Worm (Caenorhabditis elegans) whole organism, young adult: Measurements from ENCODE around the gene rps-14.
A peak's percentile ranks its signal among the peaks of the same experiment; 100 is the strongest.

Experiments
- B0035.1 ChIP-seq: sonication (generic microtip); optimal IDR thresholded peaks from 2 replicates; lab custom pipeline; 2016; ENCODE audit warnings: missing genetic modification characterization, mild to moderate bottlenecking, missing compliant biosample characterization, missing genotype, missing genetic modification reagents
- B0336.3 ChIP-seq: fragments of 200-800 bp; sonication (Bioruptor generic); IDR thresholded peaks from 2 replicates; pipeline ENCODE4 v1.3.6; 2022; ENCODE audit warnings: missing genetic modification characterization, missing compliant biosample characterization
- D2030.7 ChIP-seq: fragments of 200-800 bp; sonication (Bioruptor generic); IDR thresholded peaks from 2 replicates; pipeline ENCODE4 v1.3.6; 2022; ENCODE audit warnings: missing genetic modification reagents, missing genetic modification characterization, missing compliant biosample characterization
- F39B2.1 ChIP-seq: fragments of 200-800 bp; sonication (Bioruptor generic); IDR thresholded peaks from 2 replicates; pipeline ENCODE4 v1.3.6; 2022; ENCODE audit warnings: missing genetic modification reagents, missing genetic modification characterization, missing compliant biosample characterization
- F49E8.2 ChIP-seq: sonication (generic microtip); optimal IDR thresholded peaks from 3 replicates; lab custom pipeline; 2017; ENCODE audit warnings: missing genetic modification characterization, mild to moderate bottlenecking, missing compliant biosample characterization, antibody characterized with exemption, moderate library complexity; ENCODE audit not compliant: insufficient read depth
- F52B5.7 ChIP-seq: sonication (generic microtip); optimal IDR thresholded peaks from 2 replicates; lab custom pipeline; 2016; ENCODE audit warnings: mild to moderate bottlenecking, missing genetic modification characterization, missing compliant biosample characterization
- T07F8.4 ChIP-seq: sonication (generic microtip); optimal IDR thresholded peaks from 2 replicates; lab custom pipeline; 2016; ENCODE audit warnings: mild to moderate bottlenecking, missing genetic modification characterization, moderate library complexity, missing compliant biosample characterization
- Y79H2A.3 ChIP-seq: fragments of 200-800 bp; sonication (Bioruptor generic); conservative IDR thresholded peaks from 2 replicates; pipeline ENCODE4 v1.3.6; 2022; ENCODE audit warnings: missing genetic modification reagents, missing genetic modification characterization, missing compliant biosample characterization
- Y95B8A.8 ChIP-seq: fragments of 200-800 bp; sonication (Bioruptor generic); IDR thresholded peaks from 2 replicates; pipeline ENCODE4 v1.3.6; 2022; ENCODE audit warnings: missing genetic modification reagents, missing genetic modification characterization, missing compliant biosample characterization
- ZK185.1 ChIP-seq: sonication (generic microtip); optimal IDR thresholded peaks from 2 replicates; lab custom pipeline; 2016; ENCODE audit warnings: mild to moderate bottlenecking, missing genetic modification characterization, missing compliant biosample characterization; ENCODE audit not compliant: poor library complexity, severe bottlenecking
- athp-1 ChIP-seq: sonication (generic microtip); optimal IDR thresholded peaks from 2 replicates; lab custom pipeline; 2017; ENCODE audit warnings: mild to moderate bottlenecking, missing genetic modification characterization, missing compliant biosample characterization
- attf-5 ChIP-seq: fragments of 200-800 bp; sonication (Bioruptor generic); optimal IDR thresholded peaks from 2 replicates; lab custom pipeline; 2018; ENCODE audit warnings: mild to moderate bottlenecking, missing genetic modification characterization, missing compliant biosample characterization
- bed-2 ChIP-seq: fragments of 200-800 bp; sonication (Bioruptor generic); IDR thresholded peaks from 2 replicates; pipeline ENCODE4 v1.3.6; 2022; ENCODE audit warnings: missing genetic modification reagents, missing genetic modification characterization, missing compliant biosample characterization
- cebp-1 ChIP-seq, 2 experiments: fragments of 200-800 bp in 1 of 2; sonication (Bioruptor generic) in 1 of 2; sonication (generic microtip) in 1 of 2; IDR thresholded peaks in 1 of 2; optimal IDR thresholded peaks in 1 of 2; 2 replicates each; pipeline versions ENCODE4 v1.3.6 to Lab custom; 2017 to 2022; ENCODE audit warnings: missing compliant biosample characterization in 2 of 2, missing genetic modification characterization in 2 of 2, mild to moderate bottlenecking in 1 of 2, missing genetic modification reagents in 1 of 2, moderate library complexity in 1 of 2
- ceh-100 ChIP-seq: fragments of 200-800 bp; sonication (Bioruptor generic); IDR thresholded peaks from 2 replicates; pipeline ENCODE4 v1.3.6; 2022; ENCODE audit warnings: missing genetic modification reagents, missing genetic modification characterization, missing compliant biosample characterization
- ceh-91 ChIP-seq: fragments of 200-800 bp; sonication (Bioruptor generic); IDR thresholded peaks from 2 replicates; pipeline ENCODE4 v1.3.6; 2022; ENCODE audit warnings: missing genetic modification reagents, missing genetic modification characterization, missing compliant biosample characterization
- chd-7 ChIP-seq: sonication (generic microtip); optimal IDR thresholded peaks from 2 replicates; lab custom pipeline; 2016; ENCODE audit warnings: mild to moderate bottlenecking, missing genetic modification characterization, moderate library complexity, missing compliant biosample characterization
- dpff-1 ChIP-seq: sonication (generic microtip); optimal IDR thresholded peaks from 2 replicates; lab custom pipeline; 2017; ENCODE audit warnings: mild to moderate bottlenecking, missing genetic modification characterization, missing compliant biosample characterization
- egrh-3 ChIP-seq: fragments of 200-800 bp; sonication (Bioruptor generic); IDR thresholded peaks from 2 replicates; pipeline ENCODE4 v1.3.6; 2022; ENCODE audit warnings: missing genetic modification reagents, missing genetic modification characterization, missing compliant biosample characterization
- ekl-4 ChIP-seq: fragments of 200-800 bp; sonication (Bioruptor generic); IDR thresholded peaks from 2 replicates; pipeline ENCODE4 v1.3.6; 2022; ENCODE audit warnings: missing genetic modification reagents, missing genetic modification characterization, missing compliant biosample characterization
- fkh-3 ChIP-seq: sonication (generic microtip); optimal IDR thresholded peaks from 2 replicates; lab custom pipeline; 2016; ENCODE audit warnings: mild to moderate bottlenecking, missing genetic modification characterization, missing compliant biosample characterization
- gei-17 ChIP-seq: fragments of 200-800 bp; sonication (Bioruptor generic); optimal IDR thresholded peaks from 2 replicates; lab custom pipeline; 2018; ENCODE audit warnings: mild to moderate bottlenecking, missing genetic modification characterization, missing compliant biosample characterization
- him-1 ChIP-seq: sonication (generic microtip); optimal IDR thresholded peaks from 2 replicates; lab custom pipeline; 2016; ENCODE audit warnings: missing genotype, missing genetic modification reagents, missing genetic modification characterization, missing compliant biosample characterization
- hlh-26 ChIP-seq: fragments of 200-800 bp; sonication (Bioruptor generic); conservative IDR thresholded peaks from 2 replicates; pipeline ENCODE4 v1.3.6; 2022; ENCODE audit warnings: missing genetic modification reagents, missing genetic modification characterization, missing compliant biosample characterization
- hsf-1 ChIP-seq: fragments of 200-800 bp; sonication (Bioruptor generic); IDR thresholded peaks from 2 replicates; pipeline ENCODE4 v1.3.6; 2022; ENCODE audit warnings: missing genetic modification reagents, missing genetic modification characterization, missing compliant biosample characterization
- let-607 ChIP-seq, 2 experiments: fragments of 200-800 bp in 1 of 2; sonication (Bioruptor generic) in 1 of 2; sonication (generic microtip) in 1 of 2; optimal IDR thresholded peaks; 2 replicates each; lab custom pipeline; 2016 to 2018; ENCODE audit warnings: mild to moderate bottlenecking in 2 of 2, missing compliant biosample characterization in 2 of 2, missing genetic modification characterization in 2 of 2, moderate library complexity in 2 of 2, missing genotype in 1 of 2
- lir-1 ChIP-seq: fragments of 200-800 bp; sonication (Bioruptor generic); conservative IDR thresholded peaks from 2 replicates; pipeline ENCODE4 v1.3.6; 2022; ENCODE audit warnings: missing genetic modification reagents, missing genetic modification characterization, missing compliant biosample characterization
- madf-10 ChIP-seq: sonication (generic microtip); optimal IDR thresholded peaks from 2 replicates; lab custom pipeline; 2016; ENCODE audit warnings: mild to moderate bottlenecking, missing genetic modification characterization, missing compliant biosample characterization
- madf-3 ChIP-seq: fragments of 200-800 bp; sonication (Bioruptor generic); IDR thresholded peaks from 2 replicates; pipeline ENCODE4 v1.3.6; 2022; ENCODE audit warnings: missing genetic modification reagents, missing genetic modification characterization, missing compliant biosample characterization
- mcd-1 ChIP-seq: fragments of 200-800 bp; sonication (Bioruptor generic); IDR thresholded peaks from 2 replicates; pipeline ENCODE4 v1.3.6; 2022; ENCODE audit warnings: missing genetic modification reagents, missing genetic modification characterization, missing compliant biosample characterization
- mxl-1 ChIP-seq: sonication (generic microtip); optimal IDR thresholded peaks from 2 replicates; lab custom pipeline; 2016; ENCODE audit warnings: missing genetic modification characterization, missing compliant biosample characterization
- nfya-1 ChIP-seq: sonication (generic microtip); optimal IDR thresholded peaks from 2 replicates; lab custom pipeline; 2017; ENCODE audit warnings: antibody characterized with exemption, missing compliant biosample characterization, missing genetic modification characterization, borderline replicate concordance; ENCODE audit not compliant: insufficient read depth
- nfyb-1 ChIP-seq: fragments of 200-800 bp; sonication (Bioruptor generic); IDR thresholded peaks from 2 replicates; pipeline ENCODE4 v1.3.6; 2022; ENCODE audit warnings: missing genetic modification reagents, missing genetic modification characterization, missing compliant biosample characterization
- nhr-120 ChIP-seq: fragments of 200-800 bp; sonication (Bioruptor generic); IDR thresholded peaks from 2 replicates; pipeline ENCODE4 v1.3.6; 2022; ENCODE audit warnings: missing genetic modification characterization, missing compliant biosample characterization
- nhr-179 ChIP-seq: sonication (generic microtip); optimal IDR thresholded peaks from 2 replicates; lab custom pipeline; 2016; ENCODE audit warnings: mild to moderate bottlenecking, missing genetic modification characterization, missing compliant biosample characterization
- repo-1 ChIP-seq: sonication (generic microtip); optimal IDR thresholded peaks from 2 replicates; lab custom pipeline; 2017; ENCODE audit warnings: mild to moderate bottlenecking, missing genetic modification characterization, missing compliant biosample characterization
- rpc-1 ChIP-seq, 2 experiments: fragments of 150-350 bp in 1 of 2; sonication (generic microtip) in 1 of 2; optimal IDR thresholded peaks; 2 replicates each; lab custom pipeline; 2014 to 2018; ENCODE audit warnings: missing biosample characterization in 1 of 2, missing genetic modification characterization in 1 of 2, missing genetic modification reagents in 1 of 2, missing genotype in 1 of 2
- snpc-1.3 ChIP-seq: sonication (generic microtip); optimal IDR thresholded peaks from 2 replicates; lab custom pipeline; 2017; ENCODE audit warnings: missing genetic modification characterization, mild to moderate bottlenecking, missing compliant biosample characterization, antibody characterized with exemption, moderate library complexity, missing genotype, missing genetic modification reagents; ENCODE audit not compliant: insufficient read depth
- snpc-3.4 ChIP-seq: sonication (generic microtip); optimal IDR thresholded peaks from 2 replicates; lab custom pipeline; 2017; ENCODE audit warnings: missing genetic modification characterization, mild to moderate bottlenecking, missing compliant biosample characterization, antibody characterized with exemption, moderate library complexity, missing genotype, missing genetic modification reagents
- snpc-4 ChIP-seq, 5 experiments: fragments of 150-350 bp in 1 of 5; sonication (generic microtip) in 4 of 5; optimal IDR thresholded peaks; 2 replicates each; lab custom pipeline; 2014 to 2018; ENCODE audit warnings: missing genetic modification characterization in 5 of 5, missing biosample characterization in 3 of 5, antibody characterized with exemption in 2 of 5, mild to moderate bottlenecking in 2 of 5, missing compliant biosample characterization in 2 of 5, missing genotype in 2 of 5, moderate library complexity in 2 of 5, missing genetic modification reagents in 1 of 5
- tlf-1 ChIP-seq: fragments of 200-800 bp; sonication (Bioruptor generic); optimal IDR thresholded peaks from 2 replicates; lab custom pipeline; 2018; ENCODE audit warnings: mild to moderate bottlenecking, missing genetic modification characterization, missing compliant biosample characterization
- unc-130 ChIP-seq: sonication (generic microtip); optimal IDR thresholded peaks from 2 replicates; lab custom pipeline; 2016; ENCODE audit warnings: missing genetic modification reagents, missing genetic modification characterization, missing compliant biosample characterization
- unc-62 ChIP-seq: fragments of 150-350 bp; optimal IDR thresholded peaks from 2 replicates; lab custom pipeline; 2014; ENCODE audit warnings: missing biosample characterization, missing genetic modification reagents, missing genetic modification characterization
- zfh-2 ChIP-seq: fragments of 200-800 bp; sonication (Bioruptor generic); conservative IDR thresholded peaks from 2 replicates; pipeline ENCODE4 v1.3.6; 2022; ENCODE audit warnings: missing genetic modification reagents, missing genetic modification characterization, missing compliant biosample characterization
- ztf-22 ChIP-seq: fragments of 200-800 bp; sonication (Bioruptor generic); optimal IDR thresholded peaks from 2 replicates; lab custom pipeline; 2018; ENCODE audit warnings: mild to moderate bottlenecking, missing genetic modification characterization, moderate library complexity, missing compliant biosample characterization
- ztf-28 ChIP-seq: fragments of 200-800 bp; sonication (Bioruptor generic); IDR thresholded peaks from 2 replicates; pipeline ENCODE4 v1.3.6; 2022; ENCODE audit warnings: missing genetic modification reagents, missing genetic modification characterization, missing compliant biosample characterization

rps-14 gene

ce11 chrIII:7181822-7182221, 2.4 kb upstream of the rps-14 start, which contains the start of gene epg-4 (continued):
- TF ChIP-seq B0035.1 (tag; lab: Kevin White, UChicago) (no peak), gei-17 (GFP tag; lab: Kevin White, UChicago) (no peak), F52B5.7 (tag; lab: Kevin White, UChicago) (peak; percentile 25), attf-5 (GFP tag; lab: Kevin White, UChicago) (peak; percentile 89), D2030.7 (GFP tag; lab: Robert Waterston, UW) (peak; percentile 27; the same call in 1 of the 2 replicates), chd-7 (no peak), Y95B8A.8 (no peak; the same call in 1 of the 2 replicates), lir-1 (no peak), ceh-91 (GFP tag; lab: Robert Waterston, UW) (no peak), snpc-4 (GFP tag; optimal IDR thresholded peaks at IDR 0.05; lab: Kevin White, UChicago) (no peak), snpc-4 (tag; optimal IDR thresholded peaks at IDR 0.05; lab: Kevin White, UChicago) (peak in 3 of 4 experiments; percentile 3 to 25 (median 9)), unc-130 (peak; percentile 29), ZK185.1 (tag; lab: Kevin White, UChicago) (peak; percentile 24), hsf-1 (peak; percentile 54; the same call in 1 of the 2 replicates), nhr-179 (tag; lab: Kevin White, UChicago) (no peak), zfh-2 (GFP tag; lab: Robert Waterston, UW) (no peak), mxl-1 (tag; lab: Kevin White, UChicago) (no peak), F49E8.2 (tag; lab: Kevin White, UChicago) (peak; percentile 71), snpc-1.3 (no peak), dpff-1 (tag; lab: Kevin White, UChicago) (no peak), ztf-22 (GFP tag; lab: Kevin White, UChicago) (no peak), unc-62 (no peak), bed-2 (GFP tag; lab: Robert Waterston, UW) (no peak), Y79H2A.3 (GFP tag; lab: Robert Waterston, UW) (no peak), T07F8.4 (tag; lab: Kevin White, UChicago) (no peak), ceh-100 (peak; percentile 75), ekl-4 (GFP tag; lab: Robert Waterston, UW) (0 out of 2 replicates have a peak, but pooled peaks have one; percentile 33), madf-10 (no peak), snpc-3.4 (tag; lab: Kevin White, UChicago) (peak; percentile 9), cebp-1 (GFP tag; IDR thresholded peaks at IDR 0.05; lab: Robert Waterston, UW) (peak; percentile 81), cebp-1 (tag; optimal IDR thresholded peaks at IDR 0.05; lab: Kevin White, UChicago) (peak; percentile 86), rpc-1 (optimal IDR thresholded peaks at IDR 0.05; lab: Kevin White, UChicago) (no peak), rpc-1 (tag; optimal IDR thresholded peaks at IDR 0.05; lab: Kevin White, UChicago) (no peak), hlh-26 (GFP tag; lab: Robert Waterston, UW) (no peak), F39B2.1 (GFP tag; lab: Robert Waterston, UW) (no peak), nfya-1 (no peak), fkh-3 (tag; lab: Kevin White, UChicago) (no peak), egrh-3 (GFP tag; lab: Robert Waterston, UW) (no peak), athp-1 (tag; lab: Kevin White, UChicago) (peak; percentile 34), let-607 (tag; optimal IDR thresholded peaks at IDR 0.05; lab: Kevin White, UChicago) (peak in 1 of 2 experiments; percentile 49), repo-1 (tag; lab: Kevin White, UChicago) (no peak), madf-3 (GFP tag; lab: Robert Waterston, UW) (peak; percentile 81), ztf-28 (GFP tag; lab: Robert Waterston, UW) (no peak), tlf-1 (GFP tag; lab: Kevin White, UChicago) (peak; percentile 49), nfyb-1 (GFP tag; lab: Robert Waterston, UW) (peak; percentile 62; the same call in 1 of the 2 replicates), him-1 (no peak), B0336.3 (GFP tag; lab: Robert Waterston, UW) (peak; percentile 70), mcd-1 (GFP tag; lab: Robert Waterston, UW) (peak; percentile 64), nhr-120 (no peak)
